Fruit fly (Drosophila melanogaster): ENCODE results near the gene CG12883.

The CG12883 gene

dm6 chr3R:27656686-27657535 is 22.2 kb upstream of the CG12883 start, which contains the start of gene tau (continued):
- peak; percentile 12 for TF ChIP-seq Dp (GFP tag; optimal IDR thresholded peaks at IDR 0.05)
- no peak for TF ChIP-seq CG6765 (GFP tag; optimal IDR thresholded peaks at IDR 0.05)
- TF ChIP-seq dati (GFP tag; IDR thresholded peaks at IDR 0.05) = no peak
- TF ChIP-seq exex (tag; optimal IDR thresholded peaks at IDR 0.05) = peak; percentile 39
- no peak for TF ChIP-seq ash1 (GFP tag; optimal IDR thresholded peaks at IDR 0.05)
- no peak for TF ChIP-seq ttk (GFP tag; IDR thresholded peaks at IDR 0.05)
- no peak for TF ChIP-seq Kr (GFP tag; optimal IDR thresholded peaks at IDR 0.05)
- TF ChIP-seq MBD-R2 (GFP tag; IDR thresholded peaks at IDR 0.05) = 0 out of 2 replicates have a peak, but pooled peaks have one; percentile 11
- TF ChIP-seq ftz-f1 (GFP tag; optimal IDR thresholded peaks at IDR 0.05) = no peak
- no peak for TF ChIP-seq CG1602 (GFP tag; optimal IDR thresholded peaks at IDR 0.05)
- TF ChIP-seq CG7372 (GFP tag; IDR thresholded peaks at IDR 0.05) = no peak
- no peak for TF ChIP-seq Ravus (GFP tag; IDR thresholded peaks at IDR 0.05)
- TF ChIP-seq sens (GFP tag) = peak; percentile 73
- no peak for TF ChIP-seq Awh (GFP tag; IDR thresholded peaks at IDR 0.05)
- TF ChIP-seq en (GFP tag; optimal IDR thresholded peaks at IDR 0.05) = no peak
- TF ChIP-seq CG10267 (tag; optimal IDR thresholded peaks at IDR 0.05) = no peak
- TF ChIP-seq bab2 (GFP tag; optimal IDR thresholded peaks at IDR 0.05) = no peak
- peak in 1 of 2 experiments; percentile 6 for TF ChIP-seq Trl (optimal IDR thresholded peaks at IDR 0.05)
- no peak for TF ChIP-seq Trl (GFP tag; optimal IDR thresholded peaks at IDR 0.05)
- peak; percentile 11 for TF ChIP-seq Nf-YC (tag; optimal IDR thresholded peaks at IDR 0.05)
- TF ChIP-seq CG42726 (GFP tag; IDR thresholded peaks at IDR 0.05; ENCODE audit: partially characterized antibody) = no peak
- no peak for TF ChIP-seq BtbVII (GFP tag; optimal IDR thresholded peaks at IDR 0.05)
- no peak for TF ChIP-seq CG17385 (GFP tag; optimal IDR thresholded peaks at IDR 0.05)
- no peak for TF ChIP-seq CG3847 (GFP tag; IDR thresholded peaks at IDR 0.05)
- no peak for TF ChIP-seq Atf-2 (GFP tag; optimal IDR thresholded peaks at IDR 0.05)
- TF ChIP-seq da (GFP tag; optimal IDR thresholded peaks at IDR 0.05) = no peak
- no peak for TF ChIP-seq CG32772 (GFP tag; IDR thresholded peaks at IDR 0.05)
- no peak for TF ChIP-seq CG15073 (GFP tag; optimal IDR thresholded peaks at IDR 0.05)
- TF ChIP-seq BEAF-32 (GFP tag; optimal IDR thresholded peaks at IDR 0.05) = no peak
- TF ChIP-seq CG6854 (GFP tag; optimal IDR thresholded peaks at IDR 0.05) = no peak
- TF ChIP-seq D19B (GFP tag; optimal IDR thresholded peaks at IDR 0.05) = peak; percentile 79
- no peak for TF ChIP-seq CG6791 (GFP tag; IDR thresholded peaks at IDR 0.05; ENCODE audit: partially characterized antibody)
- no peak for TF ChIP-seq CG8924 (tag; optimal IDR thresholded peaks at IDR 0.05)
- TF ChIP-seq CG2875 (GFP tag; optimal IDR thresholded peaks at IDR 0.05) = no peak
- TF ChIP-seq Bdp1 (GFP tag; optimal IDR thresholded peaks at IDR 0.05) = no peak
- peak; percentile 20 for TF ChIP-seq gfzf (GFP tag; optimal IDR thresholded peaks at IDR 0.05)
- TF ChIP-seq Chrac-16 (GFP tag; optimal IDR thresholded peaks at IDR 0.05) = no peak
- TF ChIP-seq slbo (GFP tag; IDR thresholded peaks at IDR 0.05) = no peak
- TF ChIP-seq pzg (GFP tag; optimal IDR thresholded peaks at IDR 0.05) = peak; percentile 1
- TF ChIP-seq vvl (GFP tag; IDR thresholded peaks at IDR 0.05) = no peak
- TF ChIP-seq danr (GFP tag; IDR thresholded peaks at IDR 0.05) = no peak
- TF ChIP-seq Fer2 (tag; optimal IDR thresholded peaks at IDR 0.05) = no peak
- TF ChIP-seq Side (GFP tag; optimal IDR thresholded peaks at IDR 0.05) = no peak
- no peak for TF ChIP-seq gce (GFP tag; IDR thresholded peaks at IDR 0.05)
- no peak for TF ChIP-seq CG8388 (GFP tag; optimal IDR thresholded peaks at IDR 0.05)
- no peak for TF ChIP-seq ssp (GFP tag; IDR thresholded peaks at IDR 0.05)
- peak; percentile 20; the same call in 1 of the 2 replicates for TF ChIP-seq Bgb (GFP tag; IDR thresholded peaks at IDR 0.05; ENCODE audit: partially characterized antibody)
- no peak for TF ChIP-seq schlank (tag; optimal IDR thresholded peaks at IDR 0.05)
- TF ChIP-seq salm (tag; optimal IDR thresholded peaks at IDR 0.05) = no peak
- no peak for TF ChIP-seq CG1603 (tag; optimal IDR thresholded peaks at IDR 0.05)

Data from whole organism, embryonic.